Comparison of ENCODE assay signal across 1 fruit fly cellular context in genomic region chr2L:21024006-21024687, dm6.
TF ChIP-seq lines count a peak whose summit lies in the region.

No protein-coding gene starts in this region.

TF ChIP-seq in whole organism, embryonic, 481 proteins besides CTCF, POLR2A, EP300 and RAD21 (continued from another document):
- TF ChIP-seq CG4404 (GFP tag; IDR thresholded peaks at IDR 0.05; lab: Robert Waterston, UW) (no peak), fd64A (GFP tag; optimal IDR thresholded peaks at IDR 0.05; lab: Kevin White, UChicago) (no peak), Xbp1 (GFP tag; optimal IDR thresholded peaks at IDR 0.05; lab: Kevin White, UChicago) (no peak), Awh (GFP tag; IDR thresholded peaks at IDR 0.05; lab: Robert Waterston, UW) (peak; percentile 60), MESR4 (GFP tag; optimal IDR thresholded peaks at IDR 0.05; lab: Kevin White, UChicago) (no peak), Mad (GFP tag; optimal IDR thresholded peaks at IDR 0.05; lab: Kevin White, UChicago) (no peak), Eip74EF (GFP tag; optimal IDR thresholded peaks at IDR 0.05; lab: Kevin White, UChicago) (no peak), CG5180 (GFP tag; optimal IDR thresholded peaks at IDR 0.05; lab: Kevin White, UChicago) (no peak), CG14860 (GFP tag; IDR thresholded peaks at IDR 0.05; lab: Robert Waterston, UW; ENCODE audit: partially characterized antibody) (no peak), gro (GFP tag; optimal IDR thresholded peaks at IDR 0.05; lab: Kevin White, UChicago) (no peak), gem (tag; optimal IDR thresholded peaks at IDR 0.05; lab: Kevin White, UChicago) (no peak), Dll (GFP tag; IDR thresholded peaks at IDR 0.05; lab: Robert Waterston, UW; ENCODE audit: partially characterized antibody) (no peak), CG1529 (GFP tag; optimal IDR thresholded peaks at IDR 0.05; lab: Kevin White, UChicago) (no peak), ham (GFP tag; IDR thresholded peaks at IDR 0.05; lab: Robert Waterston, UW) (no peak), CG1603 (tag; optimal IDR thresholded peaks at IDR 0.05; lab: Kevin White, UChicago) (no peak), Hmr (GFP tag; optimal IDR thresholded peaks at IDR 0.05; lab: Kevin White, UChicago) (no peak), CG15479 (GFP tag; optimal IDR thresholded peaks at IDR 0.05; lab: Kevin White, UChicago) (no peak), Bteb2 (GFP tag; optimal IDR thresholded peaks at IDR 0.05; lab: Kevin White, UChicago) (no peak), B-H2 (GFP tag; optimal IDR thresholded peaks at IDR 0.05; lab: Kevin White, UChicago) (no peak), Dbx (GFP tag; IDR thresholded peaks at IDR 0.05; lab: Robert Waterston, UW) (no peak), CG4282 (GFP tag; optimal IDR thresholded peaks at IDR 0.05; lab: Kevin White, UChicago) (no peak), Doc2 (GFP tag; IDR thresholded peaks at IDR 0.05; lab: Robert Waterston, UW) (no peak), ATbp (GFP tag; optimal IDR thresholded peaks at IDR 0.05; lab: Kevin White, UChicago) (no peak), Mes4 (GFP tag; optimal IDR thresholded peaks at IDR 0.05; lab: Kevin White, UChicago) (no peak), CG31388 (GFP tag; optimal IDR thresholded peaks at IDR 0.05; lab: Kevin White, UChicago) (no peak), mam (GFP tag; optimal IDR thresholded peaks at IDR 0.05; lab: Kevin White, UChicago) (no peak), CG7987 (GFP tag; optimal IDR thresholded peaks at IDR 0.05; lab: Kevin White, UChicago) (no peak), CG15011 (GFP tag; optimal IDR thresholded peaks at IDR 0.05; lab: Kevin White, UChicago) (no peak), Hr78 (GFP tag; optimal IDR thresholded peaks at IDR 0.05; lab: Kevin White, UChicago) (no peak), CG15696 (tag; optimal IDR thresholded peaks at IDR 0.05; lab: Kevin White, UChicago) (no peak), CG15601 (tag; optimal IDR thresholded peaks at IDR 0.05; lab: Kevin White, UChicago) (no peak), Pdp1 (GFP tag; optimal IDR thresholded peaks at IDR 0.05; lab: Kevin White, UChicago) (peak in 1 of 2 experiments; percentile 78), dmrt11E (tag; optimal IDR thresholded peaks at IDR 0.05; lab: Kevin White, UChicago) (no peak), CG32767 (GFP tag; IDR thresholded peaks at IDR 0.05; lab: Robert Waterston, UW) (no peak), ttk (GFP tag; IDR thresholded peaks at IDR 0.05; lab: Robert Waterston, UW) (no peak), ind (GFP tag; optimal IDR thresholded peaks at IDR 0.05; lab: Kevin White, UChicago) (no peak), vvl (GFP tag; IDR thresholded peaks at IDR 0.05; lab: Robert Waterston, UW) (peak; percentile 60; the same call in 1 of the 2 replicates), ci (GFP tag; IDR thresholded peaks at IDR 0.05; lab: Robert Waterston, UW) (no peak), CG2199 (GFP tag; IDR thresholded peaks at IDR 0.05; lab: Robert Waterston, UW) (0 out of 3 replicates have a peak, but pooled peaks have one; percentile 8), Med (GFP tag; lab: Kevin White, UChicago) (peak; percentile 27), HLH3B (GFP tag; IDR thresholded peaks at IDR 0.05; lab: Robert Waterston, UW) (no peak), lov (optimal IDR thresholded peaks at IDR 0.05; lab: Kevin White, UChicago) (no peak), lov (GFP tag; IDR thresholded peaks at IDR 0.05; lab: Robert Waterston, UW) (no peak), CG6791 (GFP tag; IDR thresholded peaks at IDR 0.05; lab: Robert Waterston, UW; ENCODE audit: partially characterized antibody) (no peak), CG32772 (GFP tag; IDR thresholded peaks at IDR 0.05; lab: Robert Waterston, UW) (no peak), CG12219 (GFP tag; optimal IDR thresholded peaks at IDR 0.05; lab: Kevin White, UChicago) (no peak), CG8290 (GFP tag; optimal IDR thresholded peaks at IDR 0.05; lab: Kevin White, UChicago) (no peak), CG8290 (tag; optimal IDR thresholded peaks at IDR 0.05; lab: Kevin White, UChicago) (no peak), CG2116 (GFP tag; optimal IDR thresholded peaks at IDR 0.05; lab: Kevin White, UChicago) (no peak), CG3163 (GFP tag; optimal IDR thresholded peaks at IDR 0.05; lab: Kevin White, UChicago) (no peak), ab (GFP tag; optimal IDR thresholded peaks at IDR 0.05; lab: Kevin White, UChicago) (no peak), ewg (GFP tag; optimal IDR thresholded peaks at IDR 0.05; lab: Kevin White, UChicago) (no peak)
